Fruit fly (Drosophila melanogaster): Measurements from ENCODE around the gene Uch-L5.

- TF ChIP-seq Usf (GFP tag; optimal IDR thresholded peaks at IDR 0.05) (peak; percentile 99), ro (GFP tag; IDR thresholded peaks at IDR 0.05) (peak; percentile 98), CG15479 (GFP tag; optimal IDR thresholded peaks at IDR 0.05) (peak; percentile 12)
Observed at dm6 chr3L:9426656-9427294, 50.0 kb downstream of the Uch-L5 start, which contains the start of the genes Atat and Shc.
